Worm (Caenorhabditis elegans): ENCODE results near the gene F35D11.3.

Gene F35D11.3

ce11 chrII:4608073-4608472 lies at the start of gene F35D11.3:
TSS of gene F35D11.3 (plus strand) at chrII:4608372.
- TF ChIP-seq hlh-15 (tag; optimal IDR thresholded peaks at IDR 0.05) = no peak
- no peak for TF ChIP-seq ceh-14 (tag; optimal IDR thresholded peaks at IDR 0.05)
- no peak for TF ChIP-seq fkh-6 (tag; optimal IDR thresholded peaks at IDR 0.05)
- no peak for TF ChIP-seq madf-2 (tag; optimal IDR thresholded peaks at IDR 0.05)
- no peak for TF ChIP-seq ceh-9 (tag; optimal IDR thresholded peaks at IDR 0.05)
- TF ChIP-seq syd-9 (tag; optimal IDR thresholded peaks at IDR 0.05) = no peak
- no peak for TF ChIP-seq gmeb-2 (tag; optimal IDR thresholded peaks at IDR 0.05)

- no peak for TF ChIP-seq fkh-6 (tag; optimal IDR thresholded peaks at IDR 0.05)
- no peak for TF ChIP-seq nfya-1 (tag; optimal IDR thresholded peaks at IDR 0.05)
- no peak for TF ChIP-seq ceh-18 (tag; optimal IDR thresholded peaks at IDR 0.05)
- TF ChIP-seq ceh-19 (GFP tag; optimal IDR thresholded peaks at IDR 0.05) = no peak
- TF ChIP-seq ceh-6 (GFP tag; optimal IDR thresholded peaks at IDR 0.05) = no peak
- TF ChIP-seq sox-2 (GFP tag; IDR thresholded peaks at IDR 0.05) = no peak
- no peak for TF ChIP-seq T23F11.4 (GFP tag; optimal IDR thresholded peaks at IDR 0.05)
- no peak for TF ChIP-seq pha-2 (tag; optimal IDR thresholded peaks at IDR 0.05)
- no peak for TF ChIP-seq unc-3 (GFP tag; conservative IDR thresholded peaks at IDR 0.05)
- TF ChIP-seq unc-3 (tag; optimal IDR thresholded peaks at IDR 0.05) = no peak
- no peak for TF ChIP-seq ceh-31 (tag; optimal IDR thresholded peaks at IDR 0.05)
- no peak for TF ChIP-seq sdc-2 (tag; optimal IDR thresholded peaks at IDR 0.05)
- no peak for TF ChIP-seq che-1 (tag; optimal IDR thresholded peaks at IDR 0.05)
- TF ChIP-seq ceh-30 (tag; optimal IDR thresholded peaks at IDR 0.05) = no peak
Observed at ce11 chrII:4560068-4560467, 48.1 kb upstream of the F35D11.3 start, which contains the start of gene M03A1.8. TSS of gene M03A1.8 (plus strand) at chrII:4560336.

- TF ChIP-seq ref-2 (tag; optimal IDR thresholded peaks at IDR 0.05) (no peak), elt-2 (tag; optimal IDR thresholded peaks at IDR 0.05) (peak; percentile 95)
Observed at ce11 chrII:4562503-4563000, 45.6 kb upstream of the F35D11.3 start, which contains the start of gene dao-2. TSS of gene dao-2 (plus strand) at chrII:4562950.

ce11 chrII:4565205-4565604 lies 43.0 kb upstream of the F35D11.3 start:
- no peak for TF ChIP-seq hlh-8 (tag; optimal IDR thresholded peaks at IDR 0.05)
- no peak for TF ChIP-seq lin-11 (tag; optimal IDR thresholded peaks at IDR 0.05)
- TF ChIP-seq nfya-1 (tag; optimal IDR thresholded peaks at IDR 0.05) = no peak
- TF ChIP-seq elt-2 (tag; optimal IDR thresholded peaks at IDR 0.05) = peak; percentile 71
- TF ChIP-seq tbx-7 (tag; optimal IDR thresholded peaks at IDR 0.05) = no peak
- no peak for TF ChIP-seq fkh-10 (GFP tag; optimal IDR thresholded peaks at IDR 0.05)
- no peak for TF ChIP-seq K02D7.2 (tag; optimal IDR thresholded peaks at IDR 0.05)

- TF ChIP-seq ceh-14 (tag; optimal IDR thresholded peaks at IDR 0.05) (no peak), unc-55 (GFP tag; optimal IDR thresholded peaks at IDR 0.05) (no peak)
Observed at ce11 chrII:4566237-4566636, 41.9 kb upstream of the F35D11.3 start.

- TF ChIP-seq ceh-34 (tag; optimal IDR thresholded peaks at IDR 0.05) = peak; percentile 1
- peak; percentile 33 for TF ChIP-seq elt-2 (tag; optimal IDR thresholded peaks at IDR 0.05)
- no peak for TF ChIP-seq ama-1 (optimal IDR thresholded peaks at IDR 0.05)
- TF ChIP-seq ceh-6 (GFP tag; optimal IDR thresholded peaks at IDR 0.05) = no peak
- TF ChIP-seq unc-86 (tag; optimal IDR thresholded peaks at IDR 0.05) = peak; percentile 20
- peak; percentile 23 for TF ChIP-seq nfya-1 (tag; optimal IDR thresholded peaks at IDR 0.05)
- peak; percentile 11 for TF ChIP-seq tbx-2 (tag; optimal IDR thresholded peaks at IDR 0.05)
- peak; percentile 38 for TF ChIP-seq ceh-31 (tag; optimal IDR thresholded peaks at IDR 0.05)
- TF ChIP-seq ref-2 (tag; optimal IDR thresholded peaks at IDR 0.05) = peak; percentile 1
- no peak for TF ChIP-seq elt-4 (tag; optimal IDR thresholded peaks at IDR 0.05)
- no peak for TF ChIP-seq gmeb-2 (tag; optimal IDR thresholded peaks at IDR 0.05)
- peak; percentile 2 for TF ChIP-seq C08G9.2 (tag; optimal IDR thresholded peaks at IDR 0.05)
- no peak for TF ChIP-seq ceh-45 (GFP tag; IDR thresholded peaks at IDR 0.05)
- TF ChIP-seq eyg-1 (tag; optimal IDR thresholded peaks at IDR 0.05) = no peak
- no peak for TF ChIP-seq pha-2 (tag; optimal IDR thresholded peaks at IDR 0.05)
Observed at ce11 chrII:4571112-4571511, 37.1 kb upstream of the F35D11.3 start.

Data from whole organism, late embryonic.